Worm (Caenorhabditis elegans): ENCODE data around the gene nlp-50.
A peak's percentile ranks its signal among the peaks of the same experiment; 100 is the strongest.

The nlp-50 gene

ce11 chrII:6764734-6765133 is at the start of gene nlp-50:
Gene nlp-50, plus strand, starts transcription at chrII:6765034.
- TF ChIP-seq F13C5.2 (tag; optimal IDR thresholded peaks at IDR 0.05) = no peak
- no peak for TF ChIP-seq tbx-37 (GFP tag; conservative IDR thresholded peaks at IDR 0.05)
- TF ChIP-seq ets-7 (tag; optimal IDR thresholded peaks at IDR 0.05) = no peak
- no peak for TF ChIP-seq hmbx-1 (tag; optimal IDR thresholded peaks at IDR 0.05)
- no peak for TF ChIP-seq sea-1 (GFP tag; conservative IDR thresholded peaks at IDR 0.05)
- TF ChIP-seq hmg-4 (GFP tag; optimal IDR thresholded peaks at IDR 0.05) = no peak
- TF ChIP-seq ama-1 (optimal IDR thresholded peaks at IDR 0.05) = no peak
- no peak for TF ChIP-seq hnd-1 (tag; optimal IDR thresholded peaks at IDR 0.05)
- TF ChIP-seq flt-1 (GFP tag; IDR thresholded peaks at IDR 0.05) = no peak
- no peak for TF ChIP-seq aly-1 (tag; optimal IDR thresholded peaks at IDR 0.05)
- no peak for TF ChIP-seq pes-1 (GFP tag; IDR thresholded peaks at IDR 0.05)
- TF ChIP-seq ceh-36 (tag; optimal IDR thresholded peaks at IDR 0.05) = no peak
- no peak for TF ChIP-seq tbx-11 (GFP tag; IDR thresholded peaks at IDR 0.05)
- TF ChIP-seq ceh-13 (GFP tag; optimal IDR thresholded peaks at IDR 0.05) = no peak

- TF ChIP-seq hmg-4 (GFP tag; optimal IDR thresholded peaks at IDR 0.05) = no peak
- TF ChIP-seq aly-1 (tag; optimal IDR thresholded peaks at IDR 0.05) = no peak
- TF ChIP-seq tbx-11 (GFP tag; IDR thresholded peaks at IDR 0.05) = no peak
- TF ChIP-seq ceh-13 (GFP tag; optimal IDR thresholded peaks at IDR 0.05) = no peak
- TF ChIP-seq flt-1 (GFP tag; IDR thresholded peaks at IDR 0.05) = no peak
- no peak for TF ChIP-seq ets-7 (tag; optimal IDR thresholded peaks at IDR 0.05)
- TF ChIP-seq B0310.2 (tag; optimal IDR thresholded peaks at IDR 0.05) = no peak
- TF ChIP-seq ama-1 (optimal IDR thresholded peaks at IDR 0.05) = no peak
- no peak for TF ChIP-seq hmbx-1 (tag; optimal IDR thresholded peaks at IDR 0.05)
- no peak for TF ChIP-seq sea-1 (GFP tag; conservative IDR thresholded peaks at IDR 0.05)
- no peak for TF ChIP-seq scrt-1 (GFP tag; IDR thresholded peaks at IDR 0.05)
- TF ChIP-seq tra-4 (tag; optimal IDR thresholded peaks at IDR 0.05) = no peak
- no peak for TF ChIP-seq tbx-37 (GFP tag; conservative IDR thresholded peaks at IDR 0.05)
- TF ChIP-seq hnd-1 (tag; optimal IDR thresholded peaks at IDR 0.05) = no peak
- no peak for TF ChIP-seq pes-1 (GFP tag; IDR thresholded peaks at IDR 0.05)
- no peak for TF ChIP-seq ceh-36 (tag; optimal IDR thresholded peaks at IDR 0.05)
- no peak for TF ChIP-seq F13C5.2 (tag; optimal IDR thresholded peaks at IDR 0.05)
Observed at ce11 chrII:6715853-6716252, 49.0 kb upstream of the nlp-50 start.

ce11 chrII:6716638-6717037 is 48.2 kb upstream of the nlp-50 start, which contains the start of the genes T14B4.5 and T14B4.20:
Gene T14B4.5, plus strand, starts transcription at chrII:6716863.
Gene T14B4.20, plus strand, starts transcription at chrII:6716901.
- TF ChIP-seq hnd-1 (tag; optimal IDR thresholded peaks at IDR 0.05) (no peak), hmbx-1 (tag; optimal IDR thresholded peaks at IDR 0.05) (no peak), F13C5.2 (tag; optimal IDR thresholded peaks at IDR 0.05) (no peak)

- no peak for TF ChIP-seq ceh-36 (tag; optimal IDR thresholded peaks at IDR 0.05)
- TF ChIP-seq ama-1 (optimal IDR thresholded peaks at IDR 0.05) = no peak
- no peak for TF ChIP-seq tbx-11 (GFP tag; IDR thresholded peaks at IDR 0.05)
- no peak for TF ChIP-seq hmg-4 (GFP tag; optimal IDR thresholded peaks at IDR 0.05)
- TF ChIP-seq hmbx-1 (tag; optimal IDR thresholded peaks at IDR 0.05) = no peak
- no peak for TF ChIP-seq hnd-1 (tag; optimal IDR thresholded peaks at IDR 0.05)
- TF ChIP-seq ets-7 (tag; optimal IDR thresholded peaks at IDR 0.05) = no peak
- TF ChIP-seq tra-4 (tag; optimal IDR thresholded peaks at IDR 0.05) = no peak
- no peak for TF ChIP-seq ceh-13 (GFP tag; optimal IDR thresholded peaks at IDR 0.05)
Observed at ce11 chrII:6718221-6718620, 46.6 kb upstream of the nlp-50 start, which contains the start of gene tsp-10. Gene tsp-10, plus strand, starts transcription at chrII:6718586.

ce11 chrII:6721581-6721980 is 43.3 kb upstream of the nlp-50 start:
- no peak for TF ChIP-seq ama-1 (optimal IDR thresholded peaks at IDR 0.05)
- 0 out of 2 replicates have a peak, but pooled peaks have one; percentile 49 for TF ChIP-seq tbx-11 (GFP tag; IDR thresholded peaks at IDR 0.05)
- peak; percentile 36 for TF ChIP-seq hmg-4 (GFP tag; optimal IDR thresholded peaks at IDR 0.05)
- 0 out of 2 replicates have a peak, but pooled peaks have one; percentile 14 for TF ChIP-seq flt-1 (GFP tag; IDR thresholded peaks at IDR 0.05)
- peak; percentile 68 for TF ChIP-seq pes-1 (GFP tag; IDR thresholded peaks at IDR 0.05)
- peak; percentile 3 for TF ChIP-seq F13C5.2 (tag; optimal IDR thresholded peaks at IDR 0.05)
- no peak for TF ChIP-seq tra-4 (tag; optimal IDR thresholded peaks at IDR 0.05)
- TF ChIP-seq hnd-1 (tag; optimal IDR thresholded peaks at IDR 0.05) = peak; percentile 2
- TF ChIP-seq ceh-13 (GFP tag; optimal IDR thresholded peaks at IDR 0.05) = no peak
- peak; percentile 62 for TF ChIP-seq tbx-37 (GFP tag; conservative IDR thresholded peaks at IDR 0.05)
- no peak for TF ChIP-seq ets-7 (tag; optimal IDR thresholded peaks at IDR 0.05)

- TF ChIP-seq hmbx-1 (tag; optimal IDR thresholded peaks at IDR 0.05) (no peak), tbx-37 (GFP tag; conservative IDR thresholded peaks at IDR 0.05) (no peak), ets-7 (tag; optimal IDR thresholded peaks at IDR 0.05) (no peak), hmg-4 (GFP tag; optimal IDR thresholded peaks at IDR 0.05) (no peak), tbx-11 (GFP tag; IDR thresholded peaks at IDR 0.05) (no peak), B0310.2 (tag; optimal IDR thresholded peaks at IDR 0.05) (no peak), sea-1 (GFP tag; conservative IDR thresholded peaks at IDR 0.05) (no peak), scrt-1 (GFP tag; IDR thresholded peaks at IDR 0.05) (no peak), pes-1 (GFP tag; IDR thresholded peaks at IDR 0.05) (no peak), tra-4 (tag; optimal IDR thresholded peaks at IDR 0.05) (no peak), ceh-13 (GFP tag; optimal IDR thresholded peaks at IDR 0.05) (no peak), hnd-1 (tag; optimal IDR thresholded peaks at IDR 0.05) (no peak)
Observed at ce11 chrII:6726814-6727213, 38.0 kb upstream of the nlp-50 start.

ce11 chrII:6729331-6729730 is 35.5 kb upstream of the nlp-50 start, which contains the start of gene T14B4.8:
Gene T14B4.8, minus strand, starts transcription at chrII:6729390.
- TF ChIP-seq ets-7 (tag; optimal IDR thresholded peaks at IDR 0.05) (no peak), flt-1 (GFP tag; IDR thresholded peaks at IDR 0.05) (no peak), aly-1 (tag; optimal IDR thresholded peaks at IDR 0.05) (no peak), scrt-1 (GFP tag; IDR thresholded peaks at IDR 0.05) (no peak), sea-1 (GFP tag; conservative IDR thresholded peaks at IDR 0.05) (no peak), tra-4 (tag; optimal IDR thresholded peaks at IDR 0.05) (no peak), ama-1 (optimal IDR thresholded peaks at IDR 0.05) (no peak), hnd-1 (tag; optimal IDR thresholded peaks at IDR 0.05) (no peak)

- TF ChIP-seq aly-1 (tag; optimal IDR thresholded peaks at IDR 0.05) (no peak), B0310.2 (tag; optimal IDR thresholded peaks at IDR 0.05) (no peak), tra-4 (tag; optimal IDR thresholded peaks at IDR 0.05) (no peak), tbx-37 (GFP tag; conservative IDR thresholded peaks at IDR 0.05) (no peak), F13C5.2 (tag; optimal IDR thresholded peaks at IDR 0.05) (no peak), sea-1 (GFP tag; conservative IDR thresholded peaks at IDR 0.05) (no peak), ceh-13 (GFP tag; optimal IDR thresholded peaks at IDR 0.05) (no peak), hnd-1 (tag; optimal IDR thresholded peaks at IDR 0.05) (no peak), flt-1 (GFP tag; IDR thresholded peaks at IDR 0.05) (no peak)
Observed at ce11 chrII:6733718-6734117, 31.1 kb upstream of the nlp-50 start, which contains the start of gene T14B4.9. Gene T14B4.9, minus strand, starts transcription at chrII:6733818.
